Fruit fly (Drosophila melanogaster) whole organism, embryonic: ENCODE data around the gene Gr93a.

Experiments used
- Bdp1 ChIP-seq: fragments of 200-800 bp; sonication (Bioruptor generic); optimal IDR thresholded peaks from 3 replicates; lab custom pipeline; 2016; ENCODE audit warnings: missing biosample characterization, missing genetic modification characterization
- Bgb ChIP-seq: fragments of 200-800 bp; sonication (Bioruptor generic); IDR thresholded peaks from 2 replicates; pipeline ENCODE4 v1.3.6; 2022; ENCODE audit warnings: missing biosample characterization, missing genetic modification characterization; ENCODE audit not compliant: partially characterized antibody
- CG12659 ChIP-seq: fragments of 200-800 bp; sonication (Bioruptor generic); optimal IDR thresholded peaks from 3 replicates; lab custom pipeline; 2017; ENCODE audit warnings: mild to moderate bottlenecking, missing biosample characterization, missing genetic modification reagents, missing genetic modification characterization
- CG12769 ChIP-seq: fragments of 200-800 bp; sonication (Bioruptor generic); optimal IDR thresholded peaks from 2 replicates; lab custom pipeline; 2019; ENCODE audit warnings: missing biosample characterization, mild to moderate bottlenecking, missing genetic modification characterization, moderate library complexity
- CG13123 ChIP-seq: fragments of 200-800 bp; sonication (Bioruptor generic); optimal IDR thresholded peaks from 2 replicates; lab custom pipeline; 2016; ENCODE audit warnings: missing biosample characterization, missing genetic modification characterization
- CG13624 ChIP-seq: fragments of 200-800 bp; sonication (Bioruptor generic); optimal IDR thresholded peaks from 2 replicates; lab custom pipeline; 2016; ENCODE audit warnings: missing biosample characterization, missing genetic modification characterization
- CG14014 ChIP-seq: fragments of 200-800 bp; sonication (Bioruptor generic); IDR thresholded peaks from 2 replicates; pipeline ENCODE4 v1.3.6; 2022; ENCODE audit warnings: missing biosample characterization, missing genetic modification characterization
- CG15269 ChIP-seq: fragments of 200-800 bp; sonication (Bioruptor generic); optimal IDR thresholded peaks from 2 replicates; lab custom pipeline; 2018; ENCODE audit warnings: missing biosample characterization, mild to moderate bottlenecking, missing genetic modification characterization, moderate library complexity
- CG1603 ChIP-seq: fragments of 200-800 bp; sonication (Bioruptor generic); optimal IDR thresholded peaks from 2 replicates; lab custom pipeline; 2019; ENCODE audit warnings: missing biosample characterization, mild to moderate bottlenecking, missing genetic modification characterization, moderate library complexity
- CG17568 ChIP-seq: fragments of 200-800 bp; sonication (Bioruptor generic); optimal IDR thresholded peaks from 2 replicates; lab custom pipeline; 2018; ENCODE audit warnings: missing biosample characterization, mild to moderate bottlenecking, missing genetic modification characterization, moderate library complexity
- CG18476 ChIP-seq: fragments of 200-800 bp; sonication (Bioruptor generic); optimal IDR thresholded peaks from 2 replicates; lab custom pipeline; 2016; ENCODE audit warnings: missing biosample characterization, mild to moderate bottlenecking, missing genetic modification characterization
- CG18599 ChIP-seq: fragments of 200-800 bp; sonication (Bioruptor generic); optimal IDR thresholded peaks from 3 replicates; lab custom pipeline; 2017; ENCODE audit warnings: missing biosample characterization, missing genetic modification characterization, mild to moderate bottlenecking, moderate library complexity, missing genetic modification reagents
- CG2199 ChIP-seq: fragments of 200-800 bp; sonication (Bioruptor generic); IDR thresholded peaks from 3 replicates; pipeline ENCODE4 v1.3.6; 2022; ENCODE audit warnings: missing biosample characterization, missing genetic modification characterization
- CG2678 ChIP-seq: fragments of 200-800 bp; sonication (Bioruptor generic); optimal IDR thresholded peaks from 3 replicates; lab custom pipeline; 2019; ENCODE audit warnings: missing biosample characterization, mild to moderate bottlenecking, missing genetic modification characterization, moderate library complexity
- CG2712 ChIP-seq: fragments of 200-800 bp; optimal IDR thresholded peaks from 3 replicates; lab custom pipeline; 2019; ENCODE audit warnings: missing biosample characterization, mild to moderate bottlenecking, missing genetic modification characterization, moderate library complexity
- CG3065 ChIP-seq: fragments of 200-800 bp; sonication (Bioruptor generic); optimal IDR thresholded peaks from 2 replicates; lab custom pipeline; 2016; ENCODE audit warnings: missing biosample characterization, missing genetic modification characterization
- CG31441 ChIP-seq: fragments of 200-800 bp; sonication (Bioruptor generic); IDR thresholded peaks from 2 replicates; pipeline ENCODE4 v1.3.6; 2022; ENCODE audit warnings: missing biosample characterization, missing genetic modification characterization
- CG34376 ChIP-seq: fragments of 200-800 bp; sonication (Bioruptor generic); optimal IDR thresholded peaks from 2 replicates; lab custom pipeline; 2018; ENCODE audit warnings: missing biosample characterization, mild to moderate bottlenecking, missing genetic modification characterization
- CG5953 ChIP-seq: fragments of 200-800 bp; sonication (Bioruptor generic); IDR thresholded peaks from 2 replicates; pipeline ENCODE4 v1.3.6; 2022; ENCODE audit warnings: missing biosample characterization, missing genetic modification characterization
- CG6175 ChIP-seq: fragments of 200-800 bp; sonication (Bioruptor generic); IDR thresholded peaks from 3 replicates; pipeline ENCODE4 v1.3.6; 2022; ENCODE audit warnings: missing biosample characterization, missing genetic modification characterization
- Fer3 ChIP-seq: fragments of 200-800 bp; sonication (Bioruptor generic); optimal IDR thresholded peaks from 2 replicates; lab custom pipeline; 2018; ENCODE audit warnings: missing biosample characterization, mild to moderate bottlenecking, missing genetic modification characterization, moderate library complexity
- HLH54F ChIP-seq: fragments of 200-800 bp; sonication (Bioruptor generic); optimal IDR thresholded peaks from 3 replicates; lab custom pipeline; 2016; ENCODE audit warnings: missing biosample characterization, missing genetic modification characterization
- HmgZ ChIP-seq: fragments of 200-800 bp; sonication (Bioruptor generic); optimal IDR thresholded peaks from 2 replicates; lab custom pipeline; 2018; ENCODE audit warnings: missing biosample characterization, mild to moderate bottlenecking, missing genetic modification characterization
- Lhr ChIP-seq: fragments of 200-800 bp; sonication (Bioruptor generic); optimal IDR thresholded peaks from 3 replicates; lab custom pipeline; 2017; ENCODE audit warnings: mild to moderate bottlenecking, missing biosample characterization, missing genetic modification reagents, missing genetic modification characterization
- Med ChIP-seq: fragments of 200-800 bp; sonication (Bioruptor generic); peaks from one replicate; lab custom pipeline; 2016; ENCODE audit warnings: missing biosample characterization, missing genetic modification characterization, mild to moderate bottlenecking, inconsistent platforms, moderate library complexity
- NK7.1 ChIP-seq: fragments of 200-800 bp; sonication (Bioruptor generic); optimal IDR thresholded peaks from 3 replicates; lab custom pipeline; 2016; ENCODE audit warnings: missing biosample characterization, missing genetic modification characterization
- Nf-YB ChIP-seq: fragments of 200-800 bp; sonication (Bioruptor generic); optimal IDR thresholded peaks from 3 replicates; lab custom pipeline; 2019; ENCODE audit warnings: missing biosample characterization, mild to moderate bottlenecking, missing genetic modification characterization, moderate library complexity
- Oli ChIP-seq: fragments of 200-800 bp; sonication (Bioruptor generic); optimal IDR thresholded peaks from 2 replicates; lab custom pipeline; 2018; ENCODE audit warnings: missing biosample characterization, mild to moderate bottlenecking, missing genetic modification characterization, moderate library complexity
- caup ChIP-seq: fragments of 200-800 bp; sonication (Bioruptor generic); optimal IDR thresholded peaks from 3 replicates; lab custom pipeline; 2017; ENCODE audit warnings: missing biosample characterization, mild to moderate bottlenecking, missing genetic modification characterization, moderate library complexity; ENCODE audit not compliant: severe bottlenecking
- chinmo ChIP-seq: fragments of 200-800 bp; sonication (Bioruptor generic); IDR thresholded peaks from 4 replicates; pipeline ENCODE4 v1.3.6; 2022; ENCODE audit warnings: missing biosample characterization, missing genetic modification characterization; ENCODE audit not compliant: partially characterized antibody
- crc ChIP-seq: fragments of 200-800 bp; sonication (Bioruptor generic); optimal IDR thresholded peaks from 2 replicates; lab custom pipeline; 2016; ENCODE audit warnings: missing biosample characterization, missing genetic modification characterization
- eve ChIP-seq, 2 experiments: fragments of >200 bp; optimal IDR thresholded peaks; 2 replicates each; lab custom pipeline; 2017; ENCODE audit warnings: missing biosample characterization in 2 of 2, missing genetic modification characterization in 2 of 2
- gcm ChIP-seq: fragments of 200-800 bp; sonication (Bioruptor generic); optimal IDR thresholded peaks from 2 replicates; lab custom pipeline; 2019; ENCODE audit warnings: missing biosample characterization, mild to moderate bottlenecking, missing genetic modification characterization, moderate library complexity
- gfzf ChIP-seq: fragments of 200-800 bp; sonication (Bioruptor generic); optimal IDR thresholded peaks from 2 replicates; lab custom pipeline; 2016; ENCODE audit warnings: missing biosample characterization, mild to moderate bottlenecking, missing genetic modification characterization, moderate library complexity
- gro ChIP-seq: fragments of 200-800 bp; sonication (Bioruptor generic); optimal IDR thresholded peaks from 2 replicates; lab custom pipeline; 2016; ENCODE audit warnings: missing biosample characterization, missing genetic modification characterization
- kah ChIP-seq: fragments of 200-800 bp; sonication (Bioruptor generic); optimal IDR thresholded peaks from 2 replicates; lab custom pipeline; 2018; ENCODE audit warnings: missing biosample characterization, mild to moderate bottlenecking, missing genetic modification characterization
- nerfin-1 ChIP-seq: fragments of 200-800 bp; sonication (Bioruptor generic); optimal IDR thresholded peaks from 3 replicates; lab custom pipeline; 2019; ENCODE audit warnings: missing biosample characterization, mild to moderate bottlenecking, missing genetic modification characterization, moderate library complexity
- pros ChIP-seq: fragments of 200-800 bp; sonication (Bioruptor generic); optimal IDR thresholded peaks from 3 replicates; lab custom pipeline; 2019; ENCODE audit warnings: missing biosample characterization, mild to moderate bottlenecking, missing genetic modification characterization, moderate library complexity
- run ChIP-seq: fragments of 200-800 bp; sonication (Bioruptor generic); optimal IDR thresholded peaks from 3 replicates; lab custom pipeline; 2018; ENCODE audit warnings: missing biosample characterization, mild to moderate bottlenecking, missing genetic modification characterization
- sd ChIP-seq: fragments of 200-800 bp; sonication (Bioruptor generic); optimal IDR thresholded peaks from 3 replicates; lab custom pipeline; 2018; ENCODE audit warnings: missing biosample characterization, mild to moderate bottlenecking, missing genetic modification characterization, moderate library complexity
- sens ChIP-seq: fragments of 200-800 bp; sonication (Bioruptor generic); peaks from one replicate; lab custom pipeline; 2016; ENCODE audit warnings: missing biosample characterization, missing genetic modification characterization
- sim ChIP-seq: fragments of 200-800 bp; sonication (Bioruptor generic); IDR thresholded peaks from 2 replicates; pipeline ENCODE4 v1.3.6; 2022; ENCODE audit warnings: missing biosample characterization, missing genetic modification characterization
- sna ChIP-seq: fragments of 200-800 bp; sonication (Bioruptor generic); IDR thresholded peaks from 2 replicates; pipeline ENCODE4 v1.3.6; 2022; ENCODE audit warnings: missing biosample characterization, missing genetic modification characterization; ENCODE audit not compliant: partially characterized antibody
- stc ChIP-seq: fragments of 200-800 bp; sonication (Bioruptor generic); IDR thresholded peaks from 2 replicates; pipeline ENCODE4 v1.3.6; 2022; ENCODE audit warnings: missing biosample characterization, missing genetic modification characterization
- tgo ChIP-seq: fragments of 200-800 bp; sonication (Bioruptor generic); IDR thresholded peaks from 3 replicates; pipeline ENCODE4 v1.3.6; 2022; ENCODE audit warnings: missing biosample characterization, missing genetic modification characterization

Gene Gr93a

dm6 chr3R:21863817-21864384 is 31.6 kb downstream of the Gr93a start (continued):
- TF ChIP-seq pros (no peak), run (tag; lab: Kevin White, UChicago) (no peak), CG15269 (tag; lab: Kevin White, UChicago) (peak; percentile 32), CG31441 (GFP tag; lab: Robert Waterston, UW) (0 out of 2 replicates have a peak, but pooled peaks have one; percentile 29), Fer3 (tag; lab: Kevin White, UChicago) (peak; percentile 17), Oli (tag; lab: Kevin White, UChicago) (peak; percentile 13), sens (GFP tag; lab: Kevin White, UChicago) (peak; percentile 19)
- TF ChIP-seq, all 482 proteins: peak for 40

dm6 chr3R:21864484-21864883 is 32.2 kb downstream of the Gr93a start:
- TF ChIP-seq chinmo (GFP tag; lab: Robert Waterston, UW): no peak
- peak; percentile 26 for TF ChIP-seq sens (GFP tag; lab: Kevin White, UChicago)
- no peak for TF ChIP-seq CG13123 (GFP tag; lab: Kevin White, UChicago)
- peak; percentile 71; the same call in 1 of the 3 replicates for TF ChIP-seq CG2199
- peak in 1 of 2 experiments; percentile 34 for TF ChIP-seq eve (GFP tag; optimal IDR thresholded peaks at IDR 0.05; lab: Kevin White, UChicago)
- peak; percentile 49 for TF ChIP-seq Med (GFP tag; lab: Kevin White, UChicago)
- peak; percentile 78 for TF ChIP-seq gcm (GFP tag; lab: Kevin White, UChicago)
- no peak for TF ChIP-seq sim (GFP tag; lab: Robert Waterston, UW)
- TF ChIP-seq, all 482 proteins: peak for 5

dm6 chr3R:21864992-21865391 is 32.7 kb downstream of the Gr93a start, which contains the start of gene lsn:
Gene lsn, plus strand, starts transcription at chr3R:21865168.
- TF ChIP-seq gro (GFP tag; lab: Kevin White, UChicago): no peak
- no peak for TF ChIP-seq Bgb (GFP tag; lab: Robert Waterston, UW)
- peak; percentile 51 for TF ChIP-seq caup (GFP tag; lab: Kevin White, UChicago)
- TF ChIP-seq Lhr: peak; percentile 2
- peak; percentile 4 for TF ChIP-seq Fer3 (tag; lab: Kevin White, UChicago)
- peak; percentile 55 for TF ChIP-seq HmgZ (tag; lab: Kevin White, UChicago)
- peak; percentile 37 for TF ChIP-seq CG34376
- TF ChIP-seq CG18599: peak; percentile 52
- TF ChIP-seq CG2712 (tag; lab: Kevin White, UChicago): peak; percentile 2
- TF ChIP-seq CG13624 (GFP tag; lab: Kevin White, UChicago): no peak
- peak; percentile 37 for TF ChIP-seq CG2678 (tag; lab: Kevin White, UChicago)
- TF ChIP-seq CG13123 (GFP tag; lab: Kevin White, UChicago): no peak
- peak; percentile 51; the same call in 1 of the 2 replicates for TF ChIP-seq CG14014
- no peak for TF ChIP-seq crc (GFP tag; lab: Kevin White, UChicago)
- peak; percentile 68 for TF ChIP-seq CG1603 (tag; lab: Kevin White, UChicago)
- peak; percentile 20 for TF ChIP-seq nerfin-1 (tag; lab: Kevin White, UChicago)
- peak; percentile 41 for TF ChIP-seq CG12769 (tag; lab: Kevin White, UChicago)
- peak; percentile 13 for TF ChIP-seq Nf-YB
- no peak for TF ChIP-seq CG5953
- TF ChIP-seq NK7.1 (GFP tag; lab: Kevin White, UChicago): no peak
- no peak for TF ChIP-seq Bdp1 (GFP tag; lab: Kevin White, UChicago)
- TF ChIP-seq CG3065: no peak
- TF ChIP-seq CG18476 (GFP tag; lab: Kevin White, UChicago): no peak
- TF ChIP-seq kah (GFP tag; lab: Kevin White, UChicago): no peak
- 0 out of 2 replicates have a peak, but pooled peaks have one; percentile 20 for TF ChIP-seq sna
- TF ChIP-seq CG12659 (GFP tag; lab: Kevin White, UChicago): peak; percentile 36
- TF ChIP-seq tgo: no peak
- TF ChIP-seq sd (tag; lab: Kevin White, UChicago): peak; percentile 65
- TF ChIP-seq CG17568 (GFP tag; lab: Kevin White, UChicago): peak; percentile 73
- TF ChIP-seq CG6175: no peak
- peak; percentile 19 for TF ChIP-seq CG15269 (tag; lab: Kevin White, UChicago)
- no peak for TF ChIP-seq HLH54F (GFP tag; lab: Kevin White, UChicago)
- TF ChIP-seq gfzf (GFP tag; lab: Kevin White, UChicago): no peak
- peak; percentile 30 for TF ChIP-seq Med (GFP tag; lab: Kevin White, UChicago)
- 0 out of 2 replicates have a peak, but pooled peaks have one; percentile 11 for TF ChIP-seq stc
